Fruit fly (Drosophila melanogaster): ENCODE data around the gene CG42758.

DNA sequence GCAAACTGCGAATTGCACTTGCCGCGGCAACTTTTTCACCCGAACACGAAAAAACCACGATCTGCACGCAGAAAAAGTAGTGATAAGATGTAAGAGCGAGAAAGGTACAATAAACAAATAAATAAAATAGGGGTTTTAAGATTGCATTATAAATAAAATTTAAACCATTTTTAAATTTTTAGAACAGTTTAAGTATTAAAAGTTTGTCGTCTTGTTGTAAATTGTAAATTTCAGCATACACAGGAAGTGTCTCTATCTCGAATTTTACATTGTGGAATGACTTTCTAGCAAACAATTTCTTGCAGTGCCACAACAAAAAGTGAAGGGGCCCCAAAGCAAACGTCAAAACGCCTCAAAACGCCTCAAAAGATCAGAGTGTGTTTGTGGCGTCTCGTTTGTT lies 32.6 kb upstream of the CG42758 start:
- TF ChIP-seq CG7368 (GFP tag; optimal IDR thresholded peaks at IDR 0.05), result peak; percentile 32
- TF ChIP-seq CG3032 (tag; optimal IDR thresholded peaks at IDR 0.05), result peak; percentile 62
- peak; percentile 91 for TF ChIP-seq Hr4 (GFP tag; optimal IDR thresholded peaks at IDR 0.05)
- TF ChIP-seq topi (GFP tag; optimal IDR thresholded peaks at IDR 0.05), result peak; percentile 49
- TF ChIP-seq CG32006 (GFP tag; optimal IDR thresholded peaks at IDR 0.05), result peak; percentile 88
- TF ChIP-seq CG11294 (GFP tag; IDR thresholded peaks at IDR 0.05), result 0 out of 2 replicates have a peak, but pooled peaks have one; percentile 48
- TF ChIP-seq Gug (GFP tag; IDR thresholded peaks at IDR 0.05), result peak; percentile 71
- TF ChIP-seq CG8319 (GFP tag; optimal IDR thresholded peaks at IDR 0.05), result peak; percentile 23
- TF ChIP-seq Sox14 (GFP tag; optimal IDR thresholded peaks at IDR 0.05), result peak; percentile 58

Measured in whole organism, prepupa.